Worm (Caenorhabditis elegans): ENCODE results near the gene nurf-1.

ce11 chrII:14374594-14374993 lies 15.9 kb upstream of the nurf-1 start:
- TF ChIP-seq him-1 (tag; optimal IDR thresholded peaks at IDR 0.05) (no peak), W03F9.2 (tag; optimal IDR thresholded peaks at IDR 0.05) (no peak)

All from whole organism, L4/young adult.